Worm (Caenorhabditis elegans): ENCODE measurements around the gene nlp-5.

DNA sequence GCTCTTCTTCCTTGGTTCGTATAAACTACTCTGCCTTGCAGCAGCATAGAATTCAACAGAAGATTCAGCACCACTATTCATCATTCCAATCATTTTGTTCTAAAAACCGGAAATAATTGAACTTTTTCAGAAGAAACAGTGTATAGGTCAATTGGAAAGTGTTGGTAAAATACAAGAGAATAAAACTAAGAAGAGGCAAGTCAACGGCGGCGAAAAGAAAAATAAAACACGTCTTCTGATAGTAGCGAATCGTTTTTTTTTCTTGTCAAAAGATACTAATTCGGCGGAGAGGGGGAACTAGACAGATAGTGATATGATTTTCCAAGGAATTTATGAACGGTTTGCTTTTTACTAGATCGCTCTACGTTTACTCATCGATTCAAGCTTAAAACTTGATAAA lies 20.8 kb downstream of the nlp-5 start, which contains the start of gene F35C11.6:
- TF ChIP-seq nfya-1 (tag; optimal IDR thresholded peaks at IDR 0.05) (no peak), ref-2 (tag; optimal IDR thresholded peaks at IDR 0.05) (no peak), pha-2 (tag; optimal IDR thresholded peaks at IDR 0.05) (no peak), ama-1 (optimal IDR thresholded peaks at IDR 0.05) (no peak), ceh-34 (tag; optimal IDR thresholded peaks at IDR 0.05) (no peak), pha-4 (tag; optimal IDR thresholded peaks at IDR 0.05) (no peak), F13H6.1 (tag; optimal IDR thresholded peaks at IDR 0.05) (no peak), ceh-14 (tag; optimal IDR thresholded peaks at IDR 0.05) (no peak), npax-4 (tag; optimal IDR thresholded peaks at IDR 0.05) (no peak), ceh-45 (GFP tag; IDR thresholded peaks at IDR 0.05) (no peak), elt-2 (tag; optimal IDR thresholded peaks at IDR 0.05) (no peak), ttx-3 (tag; optimal IDR thresholded peaks at IDR 0.05) (no peak), nhr-232 (tag; optimal IDR thresholded peaks at IDR 0.05) (no peak), pqm-1 (tag; optimal IDR thresholded peaks at IDR 0.05) (no peak)

Measured in whole organism, late embryonic.